Worm (Caenorhabditis elegans) whole organism, young adult: ENCODE measurements around the gene C16D9.8.
A peak's percentile ranks its signal among the peaks of the same experiment; 100 is the strongest.

Experiments used
- F10E7.11 ChIP-seq: sonication (generic microtip); optimal IDR thresholded peaks from 2 replicates; lab custom pipeline; 2017; ENCODE audit warnings: mild to moderate bottlenecking, missing genetic modification characterization, moderate library complexity, missing compliant biosample characterization
- F22D6.2 ChIP-seq: sonication (generic microtip); optimal IDR thresholded peaks from 2 replicates; lab custom pipeline; 2016; ENCODE audit warnings: mild to moderate bottlenecking, missing genetic modification characterization, missing compliant biosample characterization
- F23B12.7 ChIP-seq: sonication (generic microtip); optimal IDR thresholded peaks from 2 replicates; lab custom pipeline; 2017; ENCODE audit warnings: missing genetic modification characterization, mild to moderate bottlenecking, missing compliant biosample characterization, antibody characterized with exemption, moderate library complexity; ENCODE audit not compliant: insufficient read depth
- F33H1.4 ChIP-seq: fragments of 200-800 bp; sonication (Bioruptor generic); IDR thresholded peaks from 2 replicates; pipeline ENCODE4 v1.3.6; 2022; ENCODE audit warnings: missing genetic modification reagents, missing genetic modification characterization, missing compliant biosample characterization
- F49E8.2 ChIP-seq: sonication (generic microtip); optimal IDR thresholded peaks from 3 replicates; lab custom pipeline; 2017; ENCODE audit warnings: missing genetic modification characterization, mild to moderate bottlenecking, missing compliant biosample characterization, antibody characterized with exemption, moderate library complexity; ENCODE audit not compliant: insufficient read depth
- K12H6.12 ChIP-seq: fragments of 200-800 bp; sonication (Bioruptor generic); optimal IDR thresholded peaks from 2 replicates; lab custom pipeline; 2018; ENCODE audit warnings: mild to moderate bottlenecking, missing genetic modification characterization, missing compliant biosample characterization
- T26A5.8 ChIP-seq: sonication (generic microtip); optimal IDR thresholded peaks from 2 replicates; lab custom pipeline; 2016; ENCODE audit warnings: missing genetic modification characterization, missing compliant biosample characterization
- Y53F4B.3 ChIP-seq: fragments of 200-800 bp; sonication (Bioruptor generic); IDR thresholded peaks from 2 replicates; pipeline ENCODE4 v1.3.6; 2022; ENCODE audit warnings: missing genetic modification reagents, missing genetic modification characterization, missing compliant biosample characterization
- Y56A3A.18 ChIP-seq: fragments of 200-800 bp; sonication (Bioruptor generic); IDR thresholded peaks from 2 replicates; pipeline ENCODE4 v1.3.6; 2022; ENCODE audit warnings: missing genetic modification reagents, missing genetic modification characterization, missing compliant biosample characterization
- Y67H2A.10 ChIP-seq: fragments of 200-800 bp; sonication (Bioruptor generic); conservative IDR thresholded peaks from 2 replicates; pipeline ENCODE4 v1.3.6; 2022; ENCODE audit warnings: missing genetic modification reagents, missing genetic modification characterization, missing compliant biosample characterization
- Y79H2A.3 ChIP-seq: fragments of 200-800 bp; sonication (Bioruptor generic); conservative IDR thresholded peaks from 2 replicates; pipeline ENCODE4 v1.3.6; 2022; ENCODE audit warnings: missing genetic modification reagents, missing genetic modification characterization, missing compliant biosample characterization
- Y95B8A.8 ChIP-seq: fragments of 200-800 bp; sonication (Bioruptor generic); IDR thresholded peaks from 2 replicates; pipeline ENCODE4 v1.3.6; 2022; ENCODE audit warnings: missing genetic modification reagents, missing genetic modification characterization, missing compliant biosample characterization
- attf-3 ChIP-seq: fragments of 200-800 bp; sonication (Bioruptor generic); conservative IDR thresholded peaks from 2 replicates; pipeline ENCODE4 v1.3.6; 2022; ENCODE audit warnings: missing genetic modification reagents, missing genetic modification characterization, missing compliant biosample characterization
- cebp-1 ChIP-seq, 2 experiments: fragments of 200-800 bp in 1 of 2; sonication (Bioruptor generic) in 1 of 2; sonication (generic microtip) in 1 of 2; IDR thresholded peaks in 1 of 2; optimal IDR thresholded peaks in 1 of 2; 2 replicates each; pipeline versions ENCODE4 v1.3.6 to Lab custom; 2017 to 2022; ENCODE audit warnings: missing compliant biosample characterization in 2 of 2, missing genetic modification characterization in 2 of 2, mild to moderate bottlenecking in 1 of 2, missing genetic modification reagents in 1 of 2, moderate library complexity in 1 of 2
- ceh-40 ChIP-seq: fragments of 200-800 bp; sonication (Bioruptor generic); IDR thresholded peaks from 2 replicates; pipeline ENCODE4 v1.3.6; 2022; ENCODE audit warnings: missing genetic modification characterization, missing compliant biosample characterization
- dox-1 ChIP-seq: fragments of 200-800 bp; sonication (Bioruptor generic); IDR thresholded peaks from 2 replicates; pipeline ENCODE4 v1.3.6; 2022; ENCODE audit warnings: missing genetic modification reagents, missing genetic modification characterization, missing compliant biosample characterization
- dpl-1 ChIP-seq: fragments of 150-350 bp; optimal IDR thresholded peaks from 2 replicates; lab custom pipeline; 2014; ENCODE audit warnings: missing biosample characterization, missing genetic modification reagents, missing genetic modification characterization
- efl-1 ChIP-seq: fragments of 150-350 bp; optimal IDR thresholded peaks from 2 replicates; lab custom pipeline; 2014; ENCODE audit warnings: missing biosample characterization, missing genetic modification reagents, missing genetic modification characterization
- egrh-3 ChIP-seq: fragments of 200-800 bp; sonication (Bioruptor generic); IDR thresholded peaks from 2 replicates; pipeline ENCODE4 v1.3.6; 2022; ENCODE audit warnings: missing genetic modification reagents, missing genetic modification characterization, missing compliant biosample characterization
- ekl-4 ChIP-seq: fragments of 200-800 bp; sonication (Bioruptor generic); IDR thresholded peaks from 2 replicates; pipeline ENCODE4 v1.3.6; 2022; ENCODE audit warnings: missing genetic modification reagents, missing genetic modification characterization, missing compliant biosample characterization
- him-1 ChIP-seq: sonication (generic microtip); optimal IDR thresholded peaks from 2 replicates; lab custom pipeline; 2016; ENCODE audit warnings: missing genotype, missing genetic modification reagents, missing genetic modification characterization, missing compliant biosample characterization
- hlh-12 ChIP-seq: sonication (generic microtip); optimal IDR thresholded peaks from 2 replicates; lab custom pipeline; 2016; ENCODE audit warnings: missing genetic modification characterization, missing compliant biosample characterization
- hlh-26 ChIP-seq: fragments of 200-800 bp; sonication (Bioruptor generic); conservative IDR thresholded peaks from 2 replicates; pipeline ENCODE4 v1.3.6; 2022; ENCODE audit warnings: missing genetic modification reagents, missing genetic modification characterization, missing compliant biosample characterization
- let-526 ChIP-seq: fragments of 200-800 bp; sonication (Bioruptor generic); IDR thresholded peaks from 2 replicates; pipeline ENCODE4 v1.3.6; 2022; ENCODE audit warnings: missing genetic modification reagents, missing genetic modification characterization, missing compliant biosample characterization
- let-607 ChIP-seq, 2 experiments: fragments of 200-800 bp in 1 of 2; sonication (Bioruptor generic) in 1 of 2; sonication (generic microtip) in 1 of 2; optimal IDR thresholded peaks; 2 replicates each; lab custom pipeline; 2016 to 2018; ENCODE audit warnings: mild to moderate bottlenecking in 2 of 2, missing compliant biosample characterization in 2 of 2, missing genetic modification characterization in 2 of 2, moderate library complexity in 2 of 2, missing genotype in 1 of 2
- lin-54 ChIP-seq: fragments of 200-800 bp; sonication (Bioruptor generic); optimal IDR thresholded peaks from 2 replicates; lab custom pipeline; 2018; ENCODE audit warnings: mild to moderate bottlenecking, missing genetic modification characterization, missing compliant biosample characterization
- madf-10 ChIP-seq: sonication (generic microtip); optimal IDR thresholded peaks from 2 replicates; lab custom pipeline; 2016; ENCODE audit warnings: mild to moderate bottlenecking, missing genetic modification characterization, missing compliant biosample characterization
- madf-3 ChIP-seq: fragments of 200-800 bp; sonication (Bioruptor generic); IDR thresholded peaks from 2 replicates; pipeline ENCODE4 v1.3.6; 2022; ENCODE audit warnings: missing genetic modification reagents, missing genetic modification characterization, missing compliant biosample characterization
- mcd-1 ChIP-seq: fragments of 200-800 bp; sonication (Bioruptor generic); IDR thresholded peaks from 2 replicates; pipeline ENCODE4 v1.3.6; 2022; ENCODE audit warnings: missing genetic modification reagents, missing genetic modification characterization, missing compliant biosample characterization
- mel-28 ChIP-seq: sonication (generic microtip); optimal IDR thresholded peaks from 2 replicates; lab custom pipeline; 2016; ENCODE audit warnings: borderline replicate concordance, mild to moderate bottlenecking, missing genetic modification characterization, missing compliant biosample characterization
- mes-4 ChIP-seq: sonication (generic microtip); optimal IDR thresholded peaks from 2 replicates; lab custom pipeline; 2016; ENCODE audit warnings: missing genotype, missing genetic modification characterization, missing compliant biosample characterization
- nhr-120 ChIP-seq: fragments of 200-800 bp; sonication (Bioruptor generic); IDR thresholded peaks from 2 replicates; pipeline ENCODE4 v1.3.6; 2022; ENCODE audit warnings: missing genetic modification characterization, missing compliant biosample characterization
- nhr-27 ChIP-seq: fragments of 200-800 bp; sonication (Bioruptor generic); optimal IDR thresholded peaks from 2 replicates; lab custom pipeline; 2018; ENCODE audit warnings: mild to moderate bottlenecking, missing genetic modification characterization, moderate library complexity, missing compliant biosample characterization
- nhr-80 ChIP-seq: sonication (generic microtip); optimal IDR thresholded peaks from 2 replicates; lab custom pipeline; 2016; ENCODE audit warnings: missing genetic modification characterization, missing compliant biosample characterization
- pha-4 ChIP-seq: fragments of 150-350 bp; sonication (generic microtip); optimal IDR thresholded peaks from 2 replicates; lab custom pipeline; 2014; ENCODE audit warnings: missing biosample characterization, missing genetic modification reagents, missing genetic modification characterization
- rcor-1 ChIP-seq: fragments of 200-800 bp; sonication (Bioruptor generic); IDR thresholded peaks from 2 replicates; pipeline ENCODE4 v1.3.6; 2022; ENCODE audit warnings: missing genetic modification reagents, missing genetic modification characterization, missing compliant biosample characterization
- snpc-4 ChIP-seq, 5 experiments: fragments of 150-350 bp in 1 of 5; sonication (generic microtip) in 4 of 5; optimal IDR thresholded peaks; 2 replicates each; lab custom pipeline; 2014 to 2018; ENCODE audit warnings: missing genetic modification characterization in 5 of 5, missing biosample characterization in 3 of 5, antibody characterized with exemption in 2 of 5, mild to moderate bottlenecking in 2 of 5, missing compliant biosample characterization in 2 of 5, missing genotype in 2 of 5, moderate library complexity in 2 of 5, missing genetic modification reagents in 1 of 5
- xnd-1 ChIP-seq: sonication (generic microtip); optimal IDR thresholded peaks from 2 replicates; lab custom pipeline; 2016; ENCODE audit warnings: missing genotype, missing genetic modification reagents, missing genetic modification characterization, missing compliant biosample characterization
- ztf-25 ChIP-seq: fragments of 200-800 bp; sonication (Bioruptor generic); IDR thresholded peaks from 2 replicates; pipeline ENCODE4 v1.3.6; 2022; ENCODE audit warnings: missing genetic modification reagents, missing genetic modification characterization, missing compliant biosample characterization

C16D9.8 gene

DNA sequence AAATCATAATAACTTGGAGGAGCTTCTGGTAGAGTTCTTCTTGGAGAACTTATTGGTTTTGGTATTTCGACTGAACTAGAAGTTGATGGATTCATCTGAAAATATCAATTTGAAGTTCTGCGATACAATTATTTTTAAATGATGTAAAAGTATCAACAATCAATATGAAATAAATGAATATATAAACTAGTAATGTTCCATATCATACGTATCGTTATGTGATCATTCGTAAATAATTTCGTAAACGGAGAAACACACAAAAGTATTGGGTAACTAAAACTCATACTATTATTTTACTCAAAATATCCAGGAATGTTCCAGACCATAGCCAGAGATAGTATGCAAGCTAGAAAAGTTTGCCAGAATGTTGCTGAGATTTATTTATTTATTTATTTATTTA, 43.0 kb upstream of the C16D9.8 start, which contains the start of gene W02D7.8:
TSS of gene W02D7.8 (minus strand) at position 101 of the 400 bp plus-strand sequence.
- TF ChIP-seq F23B12.7 (tag; lab: Kevin White, UChicago) (no peak), rcor-1 (GFP tag; lab: Robert Waterston, UW) (no peak)

ce11 chrV:8305940-8306339, 42.6 kb upstream of the C16D9.8 start:
- TF ChIP-seq nhr-27 (tag; lab: Kevin White, UChicago) (no peak), Y67H2A.10 (GFP tag; lab: Robert Waterston, UW) (no peak), let-526 (peak; percentile 24; the same call in 1 of the 2 replicates), nhr-80 (tag; lab: Kevin White, UChicago) (peak; percentile 59), egrh-3 (GFP tag; lab: Robert Waterston, UW) (no peak), madf-10 (no peak)

- TF ChIP-seq F49E8.2 (tag; lab: Kevin White, UChicago): no peak
- TF ChIP-seq dpl-1 (GFP tag; lab: Kevin White, UChicago): no peak
- TF ChIP-seq Y56A3A.18 (GFP tag; lab: Robert Waterston, UW): no peak
- TF ChIP-seq F22D6.2: no peak
- TF ChIP-seq hlh-12 (tag; lab: Kevin White, UChicago): no peak
- no peak for TF ChIP-seq xnd-1 (tag; lab: Kevin White, UChicago)
- no peak for TF ChIP-seq F23B12.7 (tag; lab: Kevin White, UChicago)
Observed at ce11 chrV:8304461-8305195, 41.3 kb upstream of the C16D9.8 start, which contains the start of gene W02D7.11. W02D7.11 (minus strand) TSS chrV:8304511.

DNA sequence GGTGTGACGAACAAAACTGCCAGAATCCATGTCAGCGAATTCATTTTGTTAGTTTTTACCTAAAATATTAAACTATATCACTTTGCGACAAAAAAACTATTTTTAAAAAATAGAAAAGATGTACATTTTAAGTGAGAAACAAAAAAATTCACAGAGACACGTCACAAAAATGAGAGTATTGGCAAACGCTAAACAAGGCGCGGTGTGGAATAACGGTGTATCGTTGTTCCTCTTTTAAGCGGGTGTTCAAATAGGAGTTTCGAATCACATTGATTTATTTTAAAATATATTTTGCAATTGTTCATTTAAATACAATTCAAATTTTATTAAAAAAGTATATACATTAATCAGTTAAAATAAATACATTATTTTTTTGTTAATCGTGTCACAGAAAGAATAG, 39.2 kb upstream of the C16D9.8 start, which contains the start of gene sel-9:
TSS of gene sel-9 (minus strand) at position 59 of the 400 bp plus-strand sequence.
- TF ChIP-seq Y53F4B.3 (GFP tag; lab: Robert Waterston, UW) (no peak), nhr-120 (GFP tag; lab: Robert Waterston, UW) (no peak), rcor-1 (GFP tag; lab: Robert Waterston, UW) (no peak), mes-4 (no peak), nhr-27 (tag; lab: Kevin White, UChicago) (no peak), ekl-4 (GFP tag; lab: Robert Waterston, UW) (no peak), F10E7.11 (tag; lab: Kevin White, UChicago) (no peak), cebp-1 (GFP tag; IDR thresholded peaks at IDR 0.05; lab: Robert Waterston, UW) (no peak), cebp-1 (tag; optimal IDR thresholded peaks at IDR 0.05; lab: Kevin White, UChicago) (peak; percentile 33), mel-28 (tag; lab: Kevin White, UChicago) (no peak), him-1 (tag; lab: Kevin White, UChicago) (no peak), lin-54 (GFP tag; lab: Kevin White, UChicago) (peak; percentile 54), hlh-26 (no peak), mcd-1 (GFP tag; lab: Robert Waterston, UW) (no peak), Y67H2A.10 (GFP tag; lab: Robert Waterston, UW) (no peak), T26A5.8 (tag; lab: Kevin White, UChicago) (no peak), snpc-4 (GFP tag; optimal IDR thresholded peaks at IDR 0.05; lab: Kevin White, UChicago) (no peak), snpc-4 (tag; optimal IDR thresholded peaks at IDR 0.05; lab: Kevin White, UChicago) (peak in 1 of 4 experiments; percentile 11), F33H1.4 (no peak), ztf-25 (GFP tag; lab: Robert Waterston, UW) (no peak), pha-4 (tag; lab: Kevin White, UChicago) (no peak), F49E8.2 (tag; lab: Kevin White, UChicago) (no peak), Y95B8A.8 (GFP tag; lab: Robert Waterston, UW) (no peak), F23B12.7 (tag; lab: Kevin White, UChicago) (no peak), Y56A3A.18 (GFP tag; lab: Robert Waterston, UW) (no peak), Y79H2A.3 (GFP tag; lab: Robert Waterston, UW) (no peak), attf-3 (GFP tag; lab: Robert Waterston, UW) (peak; percentile 95), madf-3 (GFP tag; lab: Robert Waterston, UW) (no peak), egrh-3 (GFP tag; lab: Robert Waterston, UW) (no peak), efl-1 (peak; percentile 35), ceh-40 (no peak), dpl-1 (GFP tag; lab: Kevin White, UChicago) (peak; percentile 50), dox-1 (GFP tag; lab: Robert Waterston, UW) (no peak), K12H6.12 (tag; lab: Kevin White, UChicago) (no peak), let-607 (tag; optimal IDR thresholded peaks at IDR 0.05; lab: Kevin White, UChicago) (peak in 1 of 2 experiments; percentile 70)
